Worm (Caenorhabditis elegans) whole organism, L4/young adult: ENCODE measurements around the gene bbln-1.

Source experiments
- W03F9.2 ChIP-seq: fragments of 150-350 bp; optimal IDR thresholded peaks from 2 replicates; lab custom pipeline; 2014; ENCODE audit warnings: missing biosample characterization, missing genetic modification characterization
- dao-5 ChIP-seq: sonication (generic microtip); optimal IDR thresholded peaks from 2 replicates; lab custom pipeline; 2016; ENCODE audit warnings: missing genotype, missing genetic modification characterization, moderate library complexity, missing compliant biosample characterization
- him-1 ChIP-seq: sonication (generic microtip); optimal IDR thresholded peaks from 2 replicates; lab custom pipeline; 2016; ENCODE audit warnings: missing genotype, missing genetic modification reagents, missing genetic modification characterization, missing compliant biosample characterization

- TF ChIP-seq dao-5 (tag; lab: Kevin White, UChicago) (no peak), him-1 (tag; lab: Kevin White, UChicago) (no peak), W03F9.2 (tag; lab: Kevin White, UChicago) (no peak)
Observed at ce11 chrX:3152361-3152760, at the start of gene bbln-1.
